2 fruit fly cellular contexts compared by ENCODE assay signal in the genomic region with DNA sequence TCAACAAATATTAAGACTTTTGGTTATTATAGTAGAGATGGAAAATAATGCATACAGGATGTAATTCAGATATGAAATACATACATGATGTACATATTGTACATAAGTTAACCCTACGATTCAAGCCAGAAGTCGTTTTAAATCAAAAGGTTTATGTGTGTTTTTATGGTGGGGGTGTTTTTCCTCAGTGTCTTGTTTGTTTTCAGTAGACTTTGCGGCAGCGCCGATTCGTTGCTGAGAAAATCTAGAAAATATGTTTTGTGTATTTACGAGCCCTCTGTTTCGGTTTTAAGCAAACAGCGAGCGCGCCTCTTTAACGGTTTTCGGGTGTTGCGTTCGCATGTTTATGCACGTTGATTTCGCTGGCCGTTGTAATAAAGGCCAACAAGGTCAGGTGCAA.
TF ChIP-seq lines count a peak whose summit lies in the region.

No protein-coding gene starts in this region.

- no peak for TF ChIP-seq CTCF in whole organism, embryonic (GFP tag; optimal IDR thresholded peaks at IDR 0.05; lab: Kevin White, UChicago)

TF ChIP-seq in whole organism, embryonic, 481 proteins besides CTCF, POLR2A, EP300 and RAD21 (continues in another document):
- TF ChIP-seq NK7.1 (GFP tag; optimal IDR thresholded peaks at IDR 0.05; lab: Kevin White, UChicago) (no peak), pnt (GFP tag; optimal IDR thresholded peaks at IDR 0.05; lab: Kevin White, UChicago) (no peak), Drgx (GFP tag; IDR thresholded peaks at IDR 0.05; lab: Robert Waterston, UW) (no peak), CG15011 (GFP tag; optimal IDR thresholded peaks at IDR 0.05; lab: Kevin White, UChicago) (no peak), fru (optimal IDR thresholded peaks at IDR 0.05; lab: Kevin White, UChicago) (no peak), CG6254 (GFP tag; optimal IDR thresholded peaks at IDR 0.05; lab: Kevin White, UChicago) (no peak), zf30C (GFP tag; optimal IDR thresholded peaks at IDR 0.05; lab: Kevin White, UChicago) (peak; percentile 10), CG15696 (tag; optimal IDR thresholded peaks at IDR 0.05; lab: Kevin White, UChicago) (peak; percentile 32), maf-S (GFP tag; optimal IDR thresholded peaks at IDR 0.05; lab: Kevin White, UChicago) (no peak), Dll (GFP tag; IDR thresholded peaks at IDR 0.05; lab: Robert Waterston, UW; ENCODE audit: partially characterized antibody) (no peak), vvl (GFP tag; IDR thresholded peaks at IDR 0.05; lab: Robert Waterston, UW) (0 out of 2 replicates have a peak, but pooled peaks have one; percentile 18), CG7556 (GFP tag; optimal IDR thresholded peaks at IDR 0.05; lab: Kevin White, UChicago) (no peak), CG9876 (GFP tag; optimal IDR thresholded peaks at IDR 0.05; lab: Kevin White, UChicago) (no peak), p53 (GFP tag; optimal IDR thresholded peaks at IDR 0.05; lab: Kevin White, UChicago) (peak; percentile 65), Taf1 (GFP tag; IDR thresholded peaks at IDR 0.05; lab: Robert Waterston, UW) (no peak), row (GFP tag; IDR thresholded peaks at IDR 0.05; lab: Robert Waterston, UW) (peak; percentile 21; the same call in 1 of the 3 replicates), abd-A (tag; optimal IDR thresholded peaks at IDR 0.05; lab: Kevin White, UChicago) (peak; percentile 5), jigr1 (GFP tag; IDR thresholded peaks at IDR 0.05; lab: Robert Waterston, UW) (no peak), toy (GFP tag; IDR thresholded peaks at IDR 0.05; lab: Robert Waterston, UW) (no peak), CG17361 (GFP tag; IDR thresholded peaks at IDR 0.05; lab: Robert Waterston, UW) (no peak), E2f2 (GFP tag; IDR thresholded peaks at IDR 0.05; lab: Robert Waterston, UW) (no peak), HLH3B (GFP tag; IDR thresholded peaks at IDR 0.05; lab: Robert Waterston, UW) (no peak), CG2678 (tag; optimal IDR thresholded peaks at IDR 0.05; lab: Kevin White, UChicago) (peak; percentile 29), CG11398 (GFP tag; optimal IDR thresholded peaks at IDR 0.05; lab: Kevin White, UChicago) (no peak), grn (GFP tag; optimal IDR thresholded peaks at IDR 0.05; lab: Kevin White, UChicago) (no peak), prd (optimal IDR thresholded peaks at IDR 0.05; lab: Kevin White, UChicago) (no peak), prd (GFP tag; IDR thresholded peaks at IDR 0.05; lab: Robert Waterston, UW) (peak; percentile 22; the same call in 1 of the 3 replicates), CG43689 (GFP tag; IDR thresholded peaks at IDR 0.05; lab: Robert Waterston, UW) (no peak), kah (GFP tag; optimal IDR thresholded peaks at IDR 0.05; lab: Kevin White, UChicago) (no peak), tin (GFP tag; optimal IDR thresholded peaks at IDR 0.05; lab: Kevin White, UChicago) (no peak), rib (GFP tag; IDR thresholded peaks at IDR 0.05; lab: Robert Waterston, UW) (no peak), Spps (tag; optimal IDR thresholded peaks at IDR 0.05; lab: Kevin White, UChicago) (no peak), CG1602 (GFP tag; optimal IDR thresholded peaks at IDR 0.05; lab: Kevin White, UChicago) (no peak), CG13287 (GFP tag; IDR thresholded peaks at IDR 0.05; lab: Robert Waterston, UW; ENCODE audit: partially characterized antibody) (no peak), dati (GFP tag; IDR thresholded peaks at IDR 0.05; lab: Robert Waterston, UW) (no peak), hkb (optimal IDR thresholded peaks at IDR 0.05; lab: Kevin White, UChicago) (no peak), hkb (GFP tag; IDR thresholded peaks at IDR 0.05; lab: Robert Waterston, UW) (0 out of 2 replicates have a peak, but pooled peaks have one; percentile 23), tll (GFP tag; optimal IDR thresholded peaks at IDR 0.05; lab: Kevin White, UChicago) (peak in 1 of 2 experiments; percentile 79), CG8478 (optimal IDR thresholded peaks at IDR 0.05; lab: Kevin White, UChicago) (no peak), Ssrp (tag; optimal IDR thresholded peaks at IDR 0.05; lab: Kevin White, UChicago) (no peak), Meics (GFP tag; optimal IDR thresholded peaks at IDR 0.05; lab: Kevin White, UChicago) (no peak), Neu2 (GFP tag; optimal IDR thresholded peaks at IDR 0.05; lab: Kevin White, UChicago; ENCODE audit: borderline replicate concordance) (no peak), vfl (GFP tag; optimal IDR thresholded peaks at IDR 0.05; lab: Kevin White, UChicago) (no peak), Hmx (GFP tag; optimal IDR thresholded peaks at IDR 0.05; lab: Kevin White, UChicago) (no peak)

TF ChIP-seq in whole organism, prepupa, 60 proteins besides CTCF, POLR2A, EP300 and RAD21:
- TF ChIP-seq fkh (GFP tag; optimal IDR thresholded peaks at IDR 0.05; lab: Kevin White, UChicago) (peak; percentile 58), CG1621 (tag; optimal IDR thresholded peaks at IDR 0.05; lab: Kevin White, UChicago) (no peak)
